Worm (Caenorhabditis elegans): ENCODE results near the gene acr-2.

The acr-2 gene

ce11 chrX:6702249-6702648 lies at the start of gene acr-2:
Gene acr-2 (plus strand): TSS chrX:6702549.
- TF ChIP-seq unc-62 (GFP tag; optimal IDR thresholded peaks at IDR 0.05), result no peak

ce11 chrX:6653173-6653572 lies 49.2 kb upstream of the acr-2 start:
- TF ChIP-seq unc-62 (GFP tag; optimal IDR thresholded peaks at IDR 0.05), result no peak

- TF ChIP-seq unc-62 (GFP tag; optimal IDR thresholded peaks at IDR 0.05), result no peak
Observed at ce11 chrX:6654139-6654538, 48.2 kb upstream of the acr-2 start.

ce11 chrX:6655163-6655562 lies 47.2 kb upstream of the acr-2 start, which contains the start of gene nhr-173:
Gene nhr-173 (plus strand): TSS chrX:6655528.
- TF ChIP-seq unc-62 (GFP tag; optimal IDR thresholded peaks at IDR 0.05), result no peak

- TF ChIP-seq unc-62 (GFP tag; optimal IDR thresholded peaks at IDR 0.05), result no peak
Observed at ce11 chrX:6656251-6656650, 46.1 kb upstream of the acr-2 start.

ce11 chrX:6656770-6657169 lies 45.6 kb upstream of the acr-2 start:
- TF ChIP-seq unc-62 (GFP tag; optimal IDR thresholded peaks at IDR 0.05), result no peak

ce11 chrX:6662267-6662666 lies 40.1 kb upstream of the acr-2 start:
- no peak for TF ChIP-seq unc-62 (GFP tag; optimal IDR thresholded peaks at IDR 0.05)

- TF ChIP-seq unc-62 (GFP tag; optimal IDR thresholded peaks at IDR 0.05), result no peak
Observed at ce11 chrX:6663780-6664437, 38.4 kb upstream of the acr-2 start.

ce11 chrX:6665129-6665858 lies 37.1 kb upstream of the acr-2 start:
- no peak for TF ChIP-seq unc-62 (GFP tag; optimal IDR thresholded peaks at IDR 0.05)

ce11 chrX:6667468-6667867 lies 34.9 kb upstream of the acr-2 start:
- no peak for TF ChIP-seq unc-62 (GFP tag; optimal IDR thresholded peaks at IDR 0.05)

ce11 chrX:6668911-6669310 lies 33.4 kb upstream of the acr-2 start, which contains the start of gene nhr-137:
Gene nhr-137 (minus strand): TSS chrX:6669011.
- no peak for TF ChIP-seq unc-62 (GFP tag; optimal IDR thresholded peaks at IDR 0.05)

- TF ChIP-seq unc-62 (GFP tag; optimal IDR thresholded peaks at IDR 0.05), result no peak
Observed at ce11 chrX:6669366-6669765, 33.0 kb upstream of the acr-2 start.

ce11 chrX:6671717-6672116 lies 30.6 kb upstream of the acr-2 start:
- TF ChIP-seq unc-62 (GFP tag; optimal IDR thresholded peaks at IDR 0.05), result no peak

- TF ChIP-seq unc-62 (GFP tag; optimal IDR thresholded peaks at IDR 0.05), result no peak
Observed at ce11 chrX:6672519-6672918, 29.8 kb upstream of the acr-2 start, which contains the start of gene col-172. Gene col-172 (plus strand): TSS chrX:6672819.

ce11 chrX:6674333-6674919 lies 27.9 kb upstream of the acr-2 start, which contains the start of gene F38B6.4:
Gene F38B6.4 (plus strand): TSS chrX:6674869.
- TF ChIP-seq unc-62 (GFP tag; optimal IDR thresholded peaks at IDR 0.05), result no peak

ce11 chrX:6682683-6683082 lies 19.7 kb upstream of the acr-2 start, which contains the start of gene F38B6.8:
Gene F38B6.8 (minus strand): TSS chrX:6682783.
- no peak for TF ChIP-seq unc-62 (GFP tag; optimal IDR thresholded peaks at IDR 0.05)

ce11 chrX:6687345-6687744 lies 15.0 kb upstream of the acr-2 start:
- no peak for TF ChIP-seq unc-62 (GFP tag; optimal IDR thresholded peaks at IDR 0.05)
